Worm (Caenorhabditis elegans): ENCODE data around the gene Y66D12A.30.

DNA sequence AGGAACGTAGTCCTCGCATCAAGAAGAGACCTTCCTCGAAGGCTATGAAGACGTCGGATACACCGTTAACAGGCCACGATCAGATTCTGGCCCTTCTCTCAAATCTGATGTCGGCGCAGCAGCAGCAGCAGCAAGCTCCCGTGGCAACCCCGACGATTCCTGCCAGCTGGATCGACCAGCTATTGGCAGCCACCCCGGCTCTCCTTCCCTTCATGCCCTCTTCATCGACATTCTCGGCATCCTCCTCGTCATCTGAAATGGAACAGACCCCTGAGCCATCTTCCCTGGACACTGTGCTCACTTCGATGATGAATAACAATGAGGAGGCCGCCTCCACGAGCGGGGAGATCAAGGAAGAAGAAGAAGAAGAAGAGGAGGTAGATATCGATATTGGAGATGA is 48.1 kb upstream of the Y66D12A.30 start:
- TF ChIP-seq lsy-2 (tag; optimal IDR thresholded peaks at IDR 0.05): no peak
- no peak for TF ChIP-seq snpc-4 (tag; optimal IDR thresholded peaks at IDR 0.05)
- TF ChIP-seq unc-39 (tag; optimal IDR thresholded peaks at IDR 0.05): no peak
- TF ChIP-seq nhr-237 (tag; optimal IDR thresholded peaks at IDR 0.05): no peak
- TF ChIP-seq unc-62 (GFP tag; optimal IDR thresholded peaks at IDR 0.05): no peak
